Worm (Caenorhabditis elegans): ENCODE data around the gene EEED8.18.

Gene EEED8.18

DNA sequence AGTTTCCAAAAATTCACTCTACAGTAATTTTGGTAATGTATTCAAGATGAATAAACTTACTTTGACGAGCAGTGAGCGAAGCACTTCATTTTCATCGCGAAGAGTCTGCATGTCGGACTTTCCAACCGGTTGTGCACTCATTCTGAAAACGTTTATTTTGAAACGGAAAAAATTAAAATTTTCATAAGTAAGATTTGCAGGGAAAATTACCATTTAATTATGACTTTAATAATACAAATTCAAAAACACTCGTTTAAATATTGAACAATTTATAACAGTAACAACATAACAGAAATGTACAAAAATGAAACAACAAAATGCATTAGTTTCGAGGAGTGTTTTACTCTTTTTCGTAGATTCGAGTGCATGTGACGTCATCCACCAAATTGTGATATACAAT is at the start of gene EEED8.18, which contains the start of gene EEED8.13:
Gene EEED8.18 (minus strand): TSS at position 144 of the 400 bp plus-strand sequence.
Gene EEED8.13 (minus strand): TSS at position 101 of the 400 bp plus-strand sequence.
- TF ChIP-seq ceh-19 (GFP tag; optimal IDR thresholded peaks at IDR 0.05) (no peak), ceh-34 (tag; optimal IDR thresholded peaks at IDR 0.05) (no peak), Y22D7AL.16 (tag; optimal IDR thresholded peaks at IDR 0.05) (no peak), sdc-2 (tag; optimal IDR thresholded peaks at IDR 0.05) (no peak), pag-3 (tag; optimal IDR thresholded peaks at IDR 0.05; ENCODE audit: borderline replicate concordance) (no peak), unc-3 (GFP tag; conservative IDR thresholded peaks at IDR 0.05) (no peak), unc-3 (tag; optimal IDR thresholded peaks at IDR 0.05) (no peak), ceh-24 (tag; optimal IDR thresholded peaks at IDR 0.05) (no peak), fkh-6 (tag; optimal IDR thresholded peaks at IDR 0.05) (no peak), C38D4.7 (GFP tag; optimal IDR thresholded peaks at IDR 0.05) (no peak), madf-2 (tag; optimal IDR thresholded peaks at IDR 0.05) (no peak), F13H6.1 (tag; optimal IDR thresholded peaks at IDR 0.05) (no peak)

DNA sequence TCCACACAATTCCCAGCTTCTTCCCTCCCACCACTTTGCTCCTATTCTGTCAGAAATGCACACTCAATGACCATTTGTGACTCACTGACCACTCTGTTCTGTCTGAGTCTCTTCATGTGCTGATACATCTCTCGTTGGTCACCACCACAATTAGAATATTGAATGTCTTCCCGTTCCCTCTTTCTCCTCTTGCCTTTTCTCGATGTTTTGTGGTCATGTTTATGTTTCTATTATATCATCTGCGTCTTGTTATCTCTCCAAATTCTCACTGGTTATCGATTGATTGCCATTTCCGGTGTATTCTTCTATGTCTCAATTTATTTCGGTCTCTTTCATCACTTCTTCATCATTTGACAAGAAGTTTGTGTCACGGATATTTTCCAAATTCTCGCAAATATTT is 48.5 kb upstream of the EEED8.18 start:
- TF ChIP-seq rnt-1 (tag; optimal IDR thresholded peaks at IDR 0.05) (peak; percentile 9), zip-5 (tag; optimal IDR thresholded peaks at IDR 0.05) (no peak), mec-3 (tag; optimal IDR thresholded peaks at IDR 0.05; ENCODE audit: borderline replicate concordance) (no peak), ttx-3 (tag; optimal IDR thresholded peaks at IDR 0.05) (no peak), ceh-31 (tag; optimal IDR thresholded peaks at IDR 0.05) (peak; percentile 2), tbx-2 (tag; optimal IDR thresholded peaks at IDR 0.05) (peak; percentile 19), hlh-30 (tag; optimal IDR thresholded peaks at IDR 0.05; ENCODE audit: insufficient read depth) (peak; percentile 7), ceh-34 (tag; optimal IDR thresholded peaks at IDR 0.05) (peak; percentile 30), fkh-10 (GFP tag; optimal IDR thresholded peaks at IDR 0.05) (no peak), pros-1 (tag; optimal IDR thresholded peaks at IDR 0.05) (no peak), madf-2 (tag; optimal IDR thresholded peaks at IDR 0.05) (no peak), elt-2 (tag; optimal IDR thresholded peaks at IDR 0.05) (peak; percentile 34), unc-55 (GFP tag; optimal IDR thresholded peaks at IDR 0.05) (peak; percentile 37)

DNA sequence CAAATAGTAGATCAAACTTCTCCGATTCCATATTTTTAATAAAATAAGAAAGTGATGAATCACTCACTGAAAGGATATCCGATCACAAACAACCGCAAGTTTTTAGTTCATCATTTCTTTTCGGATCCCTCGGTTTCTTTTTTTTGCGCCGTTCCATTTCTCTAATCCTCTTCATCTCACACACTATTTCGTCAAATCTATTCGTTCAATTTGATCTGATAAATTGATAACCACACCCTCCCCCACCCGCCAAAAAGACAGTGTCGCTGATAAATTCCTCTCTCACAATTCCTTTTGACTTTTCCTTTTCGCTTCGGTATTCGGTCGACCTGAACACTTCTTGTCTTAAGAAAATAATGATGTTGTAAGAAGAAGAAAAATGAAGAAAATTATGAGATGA is 47.1 kb upstream of the EEED8.18 start:
- TF ChIP-seq elt-2 (tag; optimal IDR thresholded peaks at IDR 0.05) (peak; percentile 42), Y22D7AL.16 (tag; optimal IDR thresholded peaks at IDR 0.05) (no peak)

DNA sequence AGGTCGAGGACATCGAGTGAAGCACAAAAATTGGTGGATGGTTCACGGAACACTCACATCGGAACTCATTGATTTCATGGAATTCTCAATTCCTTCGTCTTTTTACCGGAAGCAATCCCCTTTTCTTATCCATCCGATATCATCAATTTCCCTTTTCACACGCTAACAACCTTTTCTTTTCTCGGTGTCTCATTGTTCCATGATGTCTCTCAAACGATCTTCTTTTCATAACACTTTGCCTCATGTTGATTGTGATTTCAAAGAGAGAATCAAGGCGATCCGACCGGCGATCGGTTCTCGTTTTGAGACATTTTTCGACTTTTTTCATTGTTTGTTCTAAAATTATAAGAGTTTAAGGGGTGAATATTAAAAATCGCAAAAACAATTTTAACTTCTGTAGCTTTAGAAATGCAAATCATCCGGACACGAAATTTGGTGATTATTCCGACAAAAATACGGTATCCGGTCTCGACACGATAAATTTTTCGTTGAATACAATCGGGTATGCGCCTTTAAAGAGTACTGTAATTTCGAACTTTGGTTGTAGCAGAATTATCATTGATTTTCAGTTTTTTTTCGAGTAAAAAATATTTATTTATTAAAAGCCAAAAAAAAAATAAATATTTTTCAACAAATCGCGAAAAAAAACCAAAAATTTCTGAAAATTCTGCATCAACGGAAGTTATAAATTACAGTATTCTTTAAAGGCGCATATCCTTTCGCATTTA is 46.4 kb upstream of the EEED8.18 start:
- no peak for TF ChIP-seq hlh-13 (GFP tag; optimal IDR thresholded peaks at IDR 0.05)

DNA sequence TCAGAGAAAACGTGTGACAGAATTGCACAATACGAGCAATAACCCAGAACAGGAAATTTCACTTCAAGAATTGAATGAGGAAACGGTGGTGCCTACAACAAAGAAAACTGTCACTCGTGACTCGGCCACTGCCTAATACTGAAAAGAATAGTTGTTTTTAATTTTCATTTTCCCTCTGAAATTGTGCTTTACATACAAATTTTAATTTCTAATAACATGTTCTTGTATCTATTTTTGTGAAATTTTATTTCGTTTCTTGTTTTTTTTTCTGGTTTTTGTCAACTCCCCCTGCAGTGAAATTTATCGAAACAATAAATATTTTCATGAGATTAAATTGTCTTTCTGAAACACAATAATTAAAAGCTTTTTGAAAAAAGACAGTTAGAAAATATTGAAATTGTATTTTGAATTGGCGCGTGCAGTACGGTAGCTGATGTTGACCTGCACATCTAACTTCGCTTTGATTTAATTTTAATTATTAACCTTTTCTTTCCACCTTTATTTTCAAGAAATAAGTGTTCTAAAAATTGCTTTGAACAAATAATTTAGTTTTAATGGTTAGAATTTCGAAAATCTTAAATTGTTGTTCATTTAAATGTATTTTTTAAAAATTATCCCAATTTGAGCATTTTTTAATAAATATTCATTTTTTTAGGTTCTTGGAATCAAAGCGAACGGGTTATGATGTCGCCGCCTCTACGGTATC is 43.4 kb upstream of the EEED8.18 start, which contains the start of gene daz-1:
Gene daz-1 (plus strand): TSS at position 656 of the 706 bp plus-strand sequence.
- TF ChIP-seq ceh-6 (GFP tag; optimal IDR thresholded peaks at IDR 0.05): no peak
- no peak for TF ChIP-seq hlh-8 (tag; optimal IDR thresholded peaks at IDR 0.05)
- no peak for TF ChIP-seq fkh-6 (tag; optimal IDR thresholded peaks at IDR 0.05)

DNA sequence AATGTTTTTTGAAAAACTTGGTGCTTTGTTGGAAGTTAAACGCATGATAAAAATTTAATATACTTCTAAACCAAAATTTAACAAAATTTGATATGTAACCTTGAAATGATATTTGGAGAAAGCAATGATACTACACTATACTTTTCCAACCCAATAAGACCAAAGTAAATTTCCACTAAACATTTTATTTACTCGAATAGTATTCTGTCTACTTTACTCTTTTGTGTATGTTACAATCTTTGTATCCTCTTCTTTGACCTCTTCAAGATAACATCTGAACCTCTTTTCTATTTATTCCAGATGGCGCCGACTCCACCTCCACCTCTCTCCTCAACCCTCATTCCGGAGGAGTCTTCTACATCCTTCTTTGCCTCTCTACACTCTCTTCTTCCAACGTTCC is 41.1 kb upstream of the EEED8.18 start, which contains the start of gene dhs-5:
Gene dhs-5 (plus strand): TSS at position 301 of the 400 bp plus-strand sequence.
- no peak for TF ChIP-seq ceh-22 (tag; optimal IDR thresholded peaks at IDR 0.05)
- no peak for TF ChIP-seq nfya-1 (tag; optimal IDR thresholded peaks at IDR 0.05)
- no peak for TF ChIP-seq ztf-16 (tag; optimal IDR thresholded peaks at IDR 0.05)
- no peak for TF ChIP-seq madf-2 (tag; optimal IDR thresholded peaks at IDR 0.05)
- no peak for TF ChIP-seq fax-1 (tag; optimal IDR thresholded peaks at IDR 0.05)
- no peak for TF ChIP-seq ets-4 (tag; optimal IDR thresholded peaks at IDR 0.05)
- TF ChIP-seq ceh-6 (GFP tag; optimal IDR thresholded peaks at IDR 0.05): no peak
- TF ChIP-seq pax-1 (tag; optimal IDR thresholded peaks at IDR 0.05): no peak
- no peak for TF ChIP-seq lim-6 (tag; optimal IDR thresholded peaks at IDR 0.05)
- TF ChIP-seq pros-1 (tag; optimal IDR thresholded peaks at IDR 0.05): no peak
- no peak for TF ChIP-seq syd-9 (tag; optimal IDR thresholded peaks at IDR 0.05)
- no peak for TF ChIP-seq lin-11 (tag; optimal IDR thresholded peaks at IDR 0.05)
- no peak for TF ChIP-seq F13H6.1 (tag; optimal IDR thresholded peaks at IDR 0.05)
- TF ChIP-seq ceh-18 (tag; optimal IDR thresholded peaks at IDR 0.05): no peak
- TF ChIP-seq pha-2 (tag; optimal IDR thresholded peaks at IDR 0.05): no peak
- no peak for TF ChIP-seq unc-55 (GFP tag; optimal IDR thresholded peaks at IDR 0.05)
- no peak for TF ChIP-seq dmd-4 (tag; optimal IDR thresholded peaks at IDR 0.05; ENCODE audit: borderline replicate concordance)
- TF ChIP-seq elt-2 (tag; optimal IDR thresholded peaks at IDR 0.05): no peak
